Worm (Caenorhabditis elegans) whole organism, dauer: ENCODE data around the gene bath-46.
"Not testable (repeated sequence)": the region's sequence is repeated elsewhere in the genome, so short reads cannot be mapped to it uniquely, and the experiment has no call there.

ENCODE experiments used
- unc-62 ChIP-seq: sonication (generic microtip); optimal IDR thresholded peaks from 2 replicates; lab custom pipeline; 2017; ENCODE audit warnings: missing biosample characterization, missing genetic modification reagents, missing genetic modification characterization

The bath-46 gene

DNA sequence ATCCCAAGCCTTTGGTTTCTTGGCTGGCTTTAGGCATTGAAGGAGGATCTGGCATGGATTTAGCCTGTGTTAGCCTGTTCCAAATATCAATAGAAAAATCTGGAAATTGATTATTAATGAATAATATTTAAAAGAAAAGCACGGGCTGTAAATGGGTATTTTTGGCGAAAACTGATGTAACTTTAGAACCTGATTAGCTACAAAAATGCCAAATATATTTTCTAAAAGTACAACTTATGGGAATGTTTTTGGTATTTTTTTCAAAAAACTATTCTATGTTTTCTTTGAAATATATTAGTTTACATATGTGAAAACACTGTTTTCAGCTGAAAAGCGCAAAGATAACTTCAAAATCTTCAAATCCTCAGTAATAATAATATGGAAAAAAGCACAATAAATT, 3.0 kb downstream of the bath-46 start, which contains the start of gene bath-26:
TSS of gene bath-26 (minus strand) at position 101 of the 400 bp plus-strand sequence.
- TF ChIP-seq unc-62 (GFP tag; lab: Kevin White, UChicago) = no peak

DNA sequence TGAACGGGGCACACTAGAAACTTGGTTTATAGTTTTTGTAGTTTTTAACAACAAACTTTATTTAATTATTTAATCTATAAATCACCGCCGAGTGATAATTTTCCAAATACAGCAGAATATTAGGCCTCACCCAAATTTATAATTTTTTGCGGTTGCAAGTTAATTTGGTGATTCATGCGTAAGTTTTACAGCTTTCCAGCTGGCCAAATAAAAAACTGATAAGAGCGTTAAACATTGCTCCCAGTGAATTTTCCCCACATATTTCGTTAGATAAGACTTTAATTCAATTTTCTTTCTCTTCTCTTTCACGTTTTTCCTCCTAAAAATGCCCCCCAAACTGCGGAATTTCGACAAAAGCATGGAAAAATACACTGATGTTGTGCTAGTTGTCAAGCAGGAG, 3.8 kb downstream of the bath-46 start, which contains the start of gene bath-47:
TSS of gene bath-47 (plus strand) at position 305 of the 400 bp plus-strand sequence.
- no peak for TF ChIP-seq unc-62 (GFP tag; lab: Kevin White, UChicago)

DNA sequence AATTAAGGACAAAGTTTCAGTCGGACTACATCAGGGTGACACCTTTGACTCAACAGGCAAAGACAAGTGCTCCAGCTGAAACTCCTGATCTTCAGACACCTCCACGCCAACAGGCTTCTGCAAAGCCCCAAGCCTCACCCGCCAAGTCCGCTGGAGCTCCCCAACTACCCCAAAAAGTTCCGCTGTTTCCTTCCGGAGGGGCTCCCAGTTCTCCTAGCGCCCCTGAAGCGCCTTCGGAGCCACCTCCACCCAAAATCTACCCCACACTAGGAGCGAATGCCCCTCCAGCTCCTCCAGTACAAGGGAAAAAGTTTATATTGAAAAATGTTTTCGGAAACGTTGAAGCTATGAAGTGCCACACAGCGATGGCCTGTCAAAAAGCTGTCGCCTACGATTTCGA, 5.3 kb downstream of the bath-46 start:
- no peak for TF ChIP-seq unc-62 (GFP tag; lab: Kevin White, UChicago)

DNA sequence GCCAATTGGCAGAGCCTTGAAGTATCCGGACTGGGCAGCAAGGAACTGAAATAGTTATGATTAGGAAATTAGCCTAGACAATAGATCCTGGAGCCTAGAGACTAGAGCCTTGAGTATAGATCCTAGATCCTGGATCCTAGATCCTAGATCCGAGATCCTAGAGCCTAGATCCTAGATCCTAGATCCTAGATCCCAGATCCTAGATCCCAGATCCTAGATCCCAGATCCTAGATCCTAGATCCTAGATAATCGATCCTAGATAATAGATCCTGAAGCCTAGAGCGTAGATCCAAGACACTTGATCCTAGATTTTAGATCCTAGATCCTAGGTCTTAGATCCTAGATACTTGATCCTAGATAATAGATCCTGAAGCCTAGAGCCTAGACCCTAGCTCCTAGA, 7.3 kb downstream of the bath-46 start:
- TF ChIP-seq unc-62 (GFP tag; lab: Kevin White, UChicago) = no peak

DNA sequence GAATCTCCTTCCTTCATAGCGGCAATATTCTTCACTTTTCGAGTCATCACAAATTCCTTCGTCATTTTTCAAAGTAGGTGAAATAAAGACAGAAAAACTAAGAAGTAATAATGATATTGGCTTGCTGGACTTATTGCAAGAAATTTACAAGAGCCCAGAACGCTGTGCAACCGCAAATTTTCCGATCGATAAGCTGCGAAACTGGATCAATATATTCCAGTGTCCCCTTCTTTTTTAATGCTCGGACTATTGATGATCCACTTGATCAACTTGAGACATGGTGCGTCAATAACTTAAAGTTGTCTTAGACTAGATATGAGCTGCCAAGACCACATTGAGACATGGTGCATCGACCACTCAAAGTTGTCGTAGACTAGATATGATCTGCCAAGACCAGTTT, 8.4 kb downstream of the bath-46 start, which contains the start of gene bath-33:
TSS of gene bath-33 (minus strand) at position 101 of the 400 bp plus-strand sequence.
- no peak for TF ChIP-seq unc-62 (GFP tag; lab: Kevin White, UChicago)

DNA sequence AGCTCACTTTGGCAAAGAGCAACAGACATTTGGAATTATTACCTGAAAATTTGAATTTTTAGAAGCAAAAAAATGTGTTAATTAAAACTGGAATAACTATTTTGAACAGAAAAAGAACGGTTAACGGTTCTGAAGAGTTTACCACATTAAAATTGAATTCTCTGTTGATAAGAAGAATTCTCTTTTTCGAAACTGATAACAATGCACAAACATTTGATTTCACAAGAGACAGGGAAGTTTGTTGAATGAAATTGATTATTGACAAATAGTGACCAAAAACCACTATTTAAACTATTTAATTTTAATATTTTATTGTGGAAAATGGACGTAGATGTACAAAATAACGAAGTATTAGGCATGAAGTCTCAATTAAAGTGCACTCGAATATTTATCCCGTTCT, 9.9 kb downstream of the bath-46 start:
- no peak for TF ChIP-seq unc-62 (GFP tag; lab: Kevin White, UChicago)

DNA sequence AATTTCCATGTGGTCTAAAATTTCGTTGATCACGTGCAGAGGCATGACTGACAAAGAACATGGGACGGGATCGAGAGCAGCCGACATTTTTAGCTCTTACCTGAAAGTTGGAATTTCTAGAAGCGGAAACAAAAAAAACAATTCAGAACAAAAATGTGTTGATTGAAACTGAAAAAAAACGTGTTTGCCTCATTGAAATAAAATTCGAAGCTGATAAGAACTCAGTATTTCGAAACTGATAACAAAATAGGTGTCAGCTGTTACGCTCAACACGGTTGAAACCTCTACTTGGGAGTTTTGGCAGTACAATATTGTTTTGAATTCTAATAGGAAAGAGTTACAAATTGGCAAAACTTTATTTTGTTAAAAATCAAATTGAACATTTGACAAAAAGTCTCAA, 11.2 kb downstream of the bath-46 start:
- no peak for TF ChIP-seq unc-62 (GFP tag; lab: Kevin White, UChicago)

DNA sequence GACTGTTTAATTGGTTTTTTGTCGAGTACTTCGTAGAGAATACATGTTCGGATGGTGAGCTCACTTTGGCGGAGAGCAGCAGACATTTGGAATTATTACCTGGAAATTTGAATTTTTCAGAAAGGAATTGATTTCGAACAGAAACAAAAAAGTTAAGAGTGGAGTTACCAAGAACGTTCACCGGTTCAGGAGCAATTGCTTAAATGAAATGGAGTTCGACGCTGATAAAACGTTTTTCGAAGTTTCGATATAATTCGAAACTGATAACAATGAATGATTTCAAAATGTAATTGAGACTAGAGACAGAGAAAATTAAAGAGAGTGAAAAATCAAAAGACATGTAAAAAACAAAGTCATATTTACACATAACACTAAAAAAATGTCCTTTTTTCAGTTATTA, 12.9 kb downstream of the bath-46 start, which contains the start of gene fbxa-163:
TSS of gene fbxa-163 (minus strand) at position 101 of the 400 bp plus-strand sequence.
- TF ChIP-seq unc-62 (GFP tag; lab: Kevin White, UChicago) = no peak

DNA sequence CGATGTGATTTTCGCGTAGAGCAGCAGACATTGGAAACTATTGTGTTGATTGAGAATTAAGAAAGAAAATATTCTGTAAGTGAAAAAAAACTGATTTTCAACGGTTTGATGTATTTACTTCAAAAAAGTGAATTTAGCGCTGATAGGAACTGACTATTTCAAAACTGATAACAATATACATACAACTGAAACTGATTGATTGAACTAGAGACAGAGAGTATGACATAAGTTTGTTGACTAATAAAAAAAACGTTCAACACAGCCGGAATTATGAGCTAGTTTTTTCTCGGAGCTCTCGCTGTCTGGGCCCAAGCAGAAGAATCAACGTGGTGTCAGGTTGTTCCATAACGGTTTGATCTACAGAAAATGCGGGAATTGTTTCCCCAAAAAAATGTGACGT, 16.3 kb downstream of the bath-46 start, which contains the start of gene fbxa-164:
TSS of gene fbxa-164 (minus strand) at position 101 of the 400 bp plus-strand sequence.
- no peak for TF ChIP-seq unc-62 (GFP tag; lab: Kevin White, UChicago)

DNA sequence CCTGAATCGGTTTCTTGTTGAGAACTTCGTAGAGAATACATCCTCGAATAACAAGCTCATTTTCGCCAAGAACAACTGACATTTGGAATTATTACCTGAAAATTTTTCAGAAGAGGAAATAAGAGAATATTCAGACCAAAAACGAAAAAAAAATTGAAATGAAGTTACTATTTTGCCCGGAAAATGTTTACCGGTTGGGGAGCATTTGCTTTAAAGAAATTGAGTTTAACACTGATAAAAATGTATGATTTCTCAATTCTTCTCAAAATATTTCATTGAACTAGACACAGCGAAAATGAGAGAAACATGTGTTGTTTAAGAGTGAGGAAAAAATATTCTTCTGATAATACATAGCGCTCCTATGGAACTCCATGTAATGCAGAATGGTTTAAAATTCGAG, 18.7 kb downstream of the bath-46 start, which contains the start of gene fbxa-165:
TSS of gene fbxa-165 (minus strand) at position 101 of the 400 bp plus-strand sequence.
- no peak for TF ChIP-seq unc-62 (GFP tag; lab: Kevin White, UChicago)

DNA sequence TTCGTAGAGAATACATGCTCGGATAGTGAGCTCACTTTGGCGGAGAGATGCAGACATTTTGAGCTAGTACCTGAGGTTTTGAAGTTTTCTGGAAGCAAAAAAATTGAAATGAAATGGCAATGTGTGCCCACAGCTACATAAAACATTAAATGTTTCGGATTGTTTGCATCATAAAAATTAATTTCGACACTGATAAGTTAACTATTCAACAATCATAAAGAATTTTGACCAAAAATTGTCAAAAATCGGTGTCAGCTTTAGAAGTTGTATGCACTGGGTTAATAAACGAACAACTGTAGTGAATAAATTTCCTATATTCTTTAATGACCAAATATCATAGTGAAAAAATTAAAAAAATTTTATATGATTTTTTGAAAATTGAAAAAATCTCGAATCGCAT, 21.2 kb downstream of the bath-46 start, which contains the start of gene fbxa-166:
TSS of gene fbxa-166 (minus strand) at position 101 of the 400 bp plus-strand sequence.
- no peak for TF ChIP-seq unc-62 (GFP tag; lab: Kevin White, UChicago)

DNA sequence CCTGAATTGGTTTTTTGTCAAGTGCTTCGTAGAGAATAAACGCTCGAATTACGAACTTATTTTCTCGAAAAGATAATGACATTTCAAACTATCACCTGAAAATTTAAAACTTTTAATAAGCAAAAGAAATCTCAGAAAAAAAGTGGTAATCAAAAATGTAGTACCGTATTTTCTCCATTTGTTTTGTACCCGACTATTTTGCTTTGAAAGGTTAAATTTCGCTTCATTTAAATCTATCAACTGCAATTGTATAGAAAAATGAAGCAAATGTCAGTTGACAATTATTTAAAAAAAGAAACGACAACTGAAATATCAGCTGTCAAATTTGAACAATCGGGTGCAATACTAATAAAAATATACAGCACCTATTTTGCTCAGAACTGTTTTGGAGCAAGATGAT, 23.5 kb downstream of the bath-46 start, which contains the start of gene fbxa-158:
TSS of gene fbxa-158 (minus strand) at position 101 of the 400 bp plus-strand sequence.
- no peak for TF ChIP-seq unc-62 (GFP tag; lab: Kevin White, UChicago)

DNA sequence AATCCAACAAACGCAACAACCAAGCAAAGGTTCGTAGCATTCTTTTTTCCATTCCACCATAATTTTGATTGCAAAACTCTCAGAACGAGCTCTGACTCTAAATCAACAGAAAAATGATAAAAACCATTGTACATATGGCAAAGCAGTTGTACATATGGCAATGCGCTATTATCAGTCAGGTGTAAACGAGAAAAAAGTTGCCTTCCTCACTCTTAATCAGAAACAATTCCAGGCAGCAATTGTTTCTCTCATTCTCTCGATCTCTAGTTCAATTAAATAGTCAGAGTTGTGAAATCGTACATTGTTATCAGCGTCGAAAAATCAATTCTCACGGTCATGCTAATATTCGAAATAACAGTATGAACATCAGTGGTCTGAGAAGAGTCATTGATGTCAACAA, 24.1 kb downstream of the bath-46 start:
- TF ChIP-seq unc-62 (GFP tag; lab: Kevin White, UChicago) = no peak

DNA sequence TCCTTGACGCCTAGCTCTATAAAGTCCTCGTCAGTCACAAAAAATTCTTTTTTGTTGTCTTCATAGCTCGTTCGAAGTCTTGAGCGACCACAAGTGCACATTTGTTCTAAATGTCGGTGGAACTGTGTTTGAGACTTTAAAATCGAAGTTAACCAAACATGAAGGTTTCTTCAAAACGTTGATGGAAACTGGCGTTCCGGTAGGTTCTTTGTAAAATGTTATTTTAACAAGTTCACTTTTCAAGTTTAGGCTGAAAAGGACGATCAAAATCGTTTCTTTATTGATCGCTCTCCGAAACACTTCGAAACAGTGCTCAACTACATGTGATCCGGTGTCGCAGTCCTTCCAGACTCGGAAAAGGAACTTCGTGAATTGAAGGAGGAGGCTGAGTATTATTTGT, 26.9 kb downstream of the bath-46 start, which contains the start of gene fbxa-160:
TSS of gene fbxa-160 (minus strand) at position 101 of the 400 bp plus-strand sequence.
- no peak for TF ChIP-seq unc-62 (GFP tag; lab: Kevin White, UChicago)

DNA sequence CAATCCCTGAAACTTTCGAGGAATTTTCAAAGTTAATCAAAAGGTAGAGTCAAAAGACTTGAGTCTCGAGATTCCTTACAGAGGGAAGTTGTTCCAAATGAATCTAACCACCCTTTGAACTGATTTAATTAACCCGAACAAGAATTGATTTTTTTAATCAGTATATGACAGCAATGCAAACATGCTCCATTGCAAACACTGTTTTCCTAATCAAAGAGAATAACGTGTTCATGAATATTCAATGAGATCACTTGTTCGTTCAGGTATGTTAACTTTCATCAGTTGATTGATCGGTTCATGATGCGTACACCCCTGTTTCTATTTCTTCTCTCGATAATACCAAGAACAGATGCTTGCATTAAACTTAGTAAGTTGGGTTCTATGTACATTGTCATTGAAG, 28.0 kb downstream of the bath-46 start, which contains the start of gene C08E3.14:
TSS of gene C08E3.14 (plus strand) at position 301 of the 400 bp plus-strand sequence.
- TF ChIP-seq unc-62 (GFP tag; lab: Kevin White, UChicago) = no peak

DNA sequence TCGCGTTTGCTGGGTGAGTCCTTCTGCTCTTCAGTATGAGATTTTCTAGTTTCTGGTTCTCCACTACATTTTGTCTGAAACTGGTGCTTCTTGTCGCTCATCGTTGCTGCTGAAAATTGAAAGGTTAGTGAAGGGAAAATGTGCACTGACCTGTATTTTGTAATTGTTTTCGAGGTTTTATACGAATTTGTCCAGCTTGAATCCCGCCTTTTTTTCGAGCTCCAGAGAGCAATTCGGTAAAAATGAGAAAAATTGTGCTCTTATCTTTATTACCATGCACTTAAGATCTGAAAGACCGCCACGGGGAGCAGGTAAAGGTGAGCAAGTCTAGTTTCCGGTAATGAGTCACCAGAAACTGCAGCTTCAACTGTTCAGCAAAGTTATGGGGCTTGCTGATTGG, 30.1 kb downstream of the bath-46 start, which contains the start of gene C08E3.15:
TSS of gene C08E3.15 (minus strand) at position 101 of the 400 bp plus-strand sequence.
- TF ChIP-seq unc-62 (GFP tag; lab: Kevin White, UChicago) = not testable (repeated sequence)

DNA sequence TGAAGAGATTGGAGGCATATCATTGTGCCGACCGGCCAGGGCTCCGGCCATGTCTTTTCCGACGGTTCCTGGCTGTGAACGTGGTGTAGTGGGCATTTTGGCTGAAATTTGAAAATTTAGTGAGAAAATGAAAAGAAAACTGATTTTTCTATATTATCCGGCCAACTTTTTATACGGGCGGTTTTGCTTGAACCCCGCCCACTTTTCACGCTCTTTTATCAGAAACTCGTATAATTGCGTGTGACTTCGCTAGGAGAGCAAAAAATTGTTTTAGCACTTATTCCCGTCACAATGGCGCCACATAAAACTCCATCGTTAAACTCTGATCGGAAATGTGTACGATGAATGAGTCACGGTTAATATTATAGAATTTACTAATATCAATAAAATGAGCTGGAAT, 34.5 kb downstream of the bath-46 start, which contains the start of gene C08E3.13:
TSS of gene C08E3.13 (minus strand) at position 101 of the 400 bp plus-strand sequence.
- not testable (repeated sequence) for TF ChIP-seq unc-62 (GFP tag; lab: Kevin White, UChicago)
